Worm (Caenorhabditis elegans) whole organism, L3 larva: Measurements from ENCODE around the gene srw-144.

ENCODE experiments used
- ZK546.5 ChIP-seq: sonication (generic microtip); optimal IDR thresholded peaks from 2 replicates; lab custom pipeline; 2017; ENCODE audit warnings: missing biosample characterization, missing genetic modification characterization
- aly-2 ChIP-seq: fragments of 150-350 bp; optimal IDR thresholded peaks from 2 replicates; lab custom pipeline; 2014; ENCODE audit warnings: missing biosample characterization, missing genetic modification characterization
- ceh-82 ChIP-seq: fragments of 150-350 bp; optimal IDR thresholded peaks from 2 replicates; lab custom pipeline; 2014; ENCODE audit warnings: missing biosample characterization, missing genetic modification characterization
- egl-27 ChIP-seq: sonication (generic microtip); optimal IDR thresholded peaks from 4 replicates; lab custom pipeline; 2017; ENCODE audit warnings: missing biosample characterization, missing genetic modification reagents, missing genetic modification characterization
- elt-3 ChIP-seq, 3 experiments: fragments of 150-350 bp in 1 of 3; sonication (generic microtip) in 2 of 3; optimal IDR thresholded peaks; 2 replicates in 2 of 3; 4 replicates in 1 of 3; lab custom pipeline; 2014 to 2017; ENCODE audit warnings: missing biosample characterization in 3 of 3, missing genetic modification characterization in 3 of 3
- nfya-1 ChIP-seq: sonication (generic microtip); optimal IDR thresholded peaks from 2 replicates; lab custom pipeline; 2017; ENCODE audit warnings: missing genetic modification characterization, mild to moderate bottlenecking, missing compliant biosample characterization, antibody characterized with exemption, moderate library complexity; ENCODE audit not compliant: insufficient read depth
- nhr-11 ChIP-seq: fragments of 150-350 bp; optimal IDR thresholded peaks from 2 replicates; lab custom pipeline; 2014; ENCODE audit warnings: missing biosample characterization, missing genetic modification characterization
- nhr-237 ChIP-seq: fragments of 150-350 bp; optimal IDR thresholded peaks from 2 replicates; lab custom pipeline; 2014; ENCODE audit warnings: missing biosample characterization, missing genetic modification characterization
- nhr-76 ChIP-seq: fragments of 150-350 bp; sonication (generic microtip); optimal IDR thresholded peaks from 5 replicates; lab custom pipeline; 2014; ENCODE audit warnings: missing biosample characterization, missing genetic modification characterization
- skn-1 ChIP-seq: fragments of 150-350 bp; optimal IDR thresholded peaks from 2 replicates; lab custom pipeline; 2014; ENCODE audit warnings: missing biosample characterization, missing genetic modification characterization
- ztf-11 ChIP-seq: fragments of 150-350 bp; optimal IDR thresholded peaks from 2 replicates; lab custom pipeline; 2014; ENCODE audit warnings: missing biosample characterization, missing genetic modification characterization

DNA sequence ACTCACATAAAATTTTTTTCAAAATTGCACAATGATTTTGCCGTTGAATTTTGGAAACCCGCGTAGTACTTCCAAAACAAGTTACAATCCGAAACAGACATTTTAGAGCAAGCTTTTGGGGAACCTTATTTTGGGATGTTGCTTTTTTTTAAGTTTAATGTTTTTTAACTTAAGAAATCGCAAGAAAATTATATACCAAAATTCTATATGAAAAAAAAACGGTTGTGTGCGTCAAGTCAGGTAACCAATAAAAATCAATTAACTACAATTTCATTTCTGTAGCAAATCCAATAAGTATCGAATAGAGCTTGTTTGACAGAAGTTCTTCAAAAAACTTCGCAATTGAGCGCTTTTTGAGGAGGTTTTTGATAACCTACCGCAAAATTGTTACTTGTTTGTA is 22.6 kb upstream of the srw-144 start, which contains the start of gene srw-117:
- TF ChIP-seq ceh-82 (tag; lab: Kevin White, UChicago) (no peak), skn-1 (tag; lab: Kevin White, UChicago) (no peak), elt-3 (tag; optimal IDR thresholded peaks at IDR 0.05; lab: Kevin White, UChicago) (no peak), egl-27 (tag; lab: Kevin White, UChicago) (no peak), nhr-237 (tag; lab: Kevin White, UChicago) (no peak), nhr-76 (tag; lab: Kevin White, UChicago) (no peak), aly-2 (tag; lab: Kevin White, UChicago) (no peak), ztf-11 (tag; lab: Kevin White, UChicago) (no peak), ZK546.5 (tag; lab: Kevin White, UChicago) (no peak), nhr-11 (tag; lab: Kevin White, UChicago) (no peak), nfya-1 (tag; lab: Kevin White, UChicago) (no peak)
